Fruit fly (Drosophila melanogaster) whole organism: ENCODE measurements around the gene Mob3.

Source experiments
- CG8478 ChIP-seq: fragments of >200 bp; optimal IDR thresholded peaks from 2 replicates; lab custom pipeline; 2018; ENCODE audit warnings: inconsistent platforms
- Dll ChIP-seq: fragments of >200 bp; optimal IDR thresholded peaks from 2 replicates; lab custom pipeline; 2017
- EcR ChIP-seq, 2 experiments: fragments of >200 bp; optimal IDR thresholded peaks; 2 replicates each; lab custom pipeline; 2017; ENCODE audit warnings: missing biosample characterization in 2 of 2, missing genetic modification characterization in 2 of 2, missing genetic modification reagents in 2 of 2
- pan ChIP-seq: fragments of >200 bp; optimal IDR thresholded peaks from 2 replicates; lab custom pipeline; 2017
- psq ChIP-seq: fragments of >200 bp; optimal IDR thresholded peaks from 2 replicates; lab custom pipeline; 2017
- usp ChIP-seq: fragments of >200 bp; optimal IDR thresholded peaks from 2 replicates; lab custom pipeline; 2017; ENCODE audit warnings: missing biosample characterization, missing genetic modification characterization, mixed read lengths

Mob3 gene

DNA sequence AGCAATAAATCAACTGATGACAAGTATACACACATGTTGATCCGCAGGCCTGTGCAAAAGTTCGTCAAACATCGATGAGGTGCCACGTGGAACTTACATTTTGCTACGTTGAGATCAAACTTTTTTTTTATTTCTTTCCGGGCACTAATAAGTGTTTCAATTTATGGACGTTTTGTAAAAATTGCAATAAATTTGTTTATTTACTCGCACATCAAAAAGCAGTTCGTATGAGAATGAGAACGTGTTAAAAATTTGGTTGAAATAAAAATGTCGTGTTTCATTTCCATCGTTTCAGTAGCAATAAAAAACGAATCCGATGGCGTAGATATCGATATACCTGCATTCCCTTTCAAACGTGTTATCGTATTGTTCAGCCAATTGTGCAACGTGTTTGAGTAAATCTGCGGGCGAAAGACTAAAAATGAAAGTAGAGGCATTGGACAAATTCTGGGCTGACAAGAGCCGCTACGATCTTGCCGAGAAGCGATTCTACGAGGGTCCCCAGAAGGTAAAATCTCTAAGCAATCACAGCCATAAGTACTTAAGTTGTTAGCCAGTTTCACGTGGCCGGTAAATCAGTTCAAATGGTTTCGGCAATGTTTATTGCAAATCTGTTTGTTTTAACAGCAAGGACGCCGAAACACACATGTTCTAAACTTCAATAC lies 32.9 kb upstream of the Mob3 start, which contains the start of gene eEF1delta:
eEF1delta (plus strand) TSS at position 356 of the 665 bp plus-strand sequence.
- TF ChIP-seq usp (GFP tag; lab: Kevin White, UChicago): no peak
- TF ChIP-seq pan (lab: Kevin White, UChicago): no peak
- no peak for TF ChIP-seq Dll
- no peak for TF ChIP-seq psq (lab: Kevin White, UChicago)
- TF ChIP-seq CG8478: no peak
- TF ChIP-seq EcR (GFP tag; optimal IDR thresholded peaks at IDR 0.05; lab: Kevin White, UChicago): no peak

DNA sequence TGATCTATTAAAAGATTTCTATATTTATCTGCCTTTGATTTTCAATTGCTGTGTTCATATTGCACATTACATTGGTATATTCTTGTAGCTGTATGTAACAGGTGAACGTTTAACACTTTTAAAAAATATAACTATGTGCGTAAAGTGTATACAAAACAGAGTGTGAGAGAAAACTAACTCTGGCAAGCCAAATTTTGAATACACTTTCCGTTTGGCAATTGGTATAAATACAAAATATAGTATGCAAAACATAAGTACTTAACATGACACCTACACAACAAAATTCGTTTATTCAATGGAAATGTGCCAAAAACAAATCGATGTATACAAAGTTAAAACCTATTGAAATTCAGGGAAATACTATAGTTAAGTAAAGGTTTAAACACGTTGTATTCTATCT lies 32.3 kb upstream of the Mob3 start:
- no peak for TF ChIP-seq pan (lab: Kevin White, UChicago)

DNA sequence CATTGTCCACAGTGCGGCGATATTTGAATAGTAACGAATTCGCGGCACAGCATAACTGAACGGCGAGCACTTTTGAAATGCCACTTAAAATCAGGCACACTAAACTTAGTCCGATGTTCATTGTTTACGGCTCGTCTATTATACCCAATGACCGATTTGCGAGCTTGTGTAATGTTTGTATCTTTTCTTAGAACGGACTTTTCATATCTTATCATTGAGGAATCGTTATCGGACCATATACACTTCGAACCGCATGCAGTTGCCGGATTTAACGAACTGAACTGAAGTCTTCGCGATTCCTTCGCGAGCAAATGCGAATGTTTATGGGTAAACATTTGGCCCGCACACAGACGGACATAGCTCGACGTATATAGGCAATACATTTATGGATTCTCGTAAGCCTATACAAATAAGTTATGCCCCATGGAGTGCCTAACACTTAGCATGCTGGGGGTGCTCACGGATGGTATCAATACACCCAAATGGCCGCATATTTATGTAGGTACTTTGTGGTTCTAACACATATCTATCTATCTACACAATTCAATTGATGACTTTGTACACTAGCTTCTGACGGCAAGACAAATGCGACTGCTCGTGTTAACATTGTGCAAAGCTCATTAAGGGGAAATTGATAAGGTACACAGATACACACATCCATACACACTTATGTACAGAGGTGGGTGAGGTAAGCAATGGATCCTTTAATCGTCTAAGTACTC lies 27.2 kb upstream of the Mob3 start, which contains the start of gene mthl15:
mthl15 (minus strand) TSS at position 593 of the 722 bp plus-strand sequence.
- TF ChIP-seq pan (lab: Kevin White, UChicago) (peak; percentile 8), Dll (no peak)

DNA sequence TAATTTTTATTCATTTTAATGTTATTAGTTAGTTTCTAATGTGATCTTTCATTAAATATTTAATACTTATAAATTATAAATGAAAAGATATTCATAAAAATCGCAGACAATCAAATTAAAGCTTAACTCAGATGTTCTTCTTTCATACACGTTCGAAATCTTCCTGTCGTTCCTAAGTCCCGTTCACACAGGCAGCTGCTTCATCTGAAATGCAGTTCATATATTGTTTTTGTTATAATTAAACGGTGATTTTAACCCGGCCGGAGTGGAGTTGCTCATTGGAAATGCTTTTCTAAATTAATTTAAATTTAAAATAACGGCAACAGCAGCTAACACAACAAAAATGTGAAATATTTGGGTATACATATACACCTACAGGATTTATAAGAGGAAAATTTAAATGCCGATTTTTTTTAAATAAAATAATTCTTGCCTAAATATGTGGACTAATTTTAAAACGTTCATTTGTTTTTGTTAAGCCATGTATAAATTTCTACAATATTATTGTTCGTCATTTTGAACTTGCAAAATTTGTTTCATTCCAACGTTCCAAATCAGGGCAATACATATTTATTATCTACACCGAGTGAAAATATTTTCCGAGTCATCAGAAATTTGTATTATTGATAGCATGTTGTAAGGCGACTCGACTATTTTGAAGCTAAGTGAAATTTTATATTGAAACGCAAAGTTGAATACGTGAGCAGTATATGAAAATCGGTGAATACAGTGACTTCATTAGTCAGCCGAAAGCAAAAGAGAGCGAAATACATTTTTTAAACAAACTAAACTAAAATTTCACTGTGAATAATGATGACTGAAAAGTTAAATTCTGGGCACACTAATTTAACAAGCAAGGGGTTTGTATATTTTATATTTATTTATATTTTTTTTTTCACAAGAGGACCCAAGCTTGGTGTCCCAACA lies 26.1 kb upstream of the Mob3 start, which contains the start of gene me31B:
me31B (plus strand) TSS at position 616 of the 927 bp plus-strand sequence.
- TF ChIP-seq usp (GFP tag; lab: Kevin White, UChicago) (no peak), psq (lab: Kevin White, UChicago) (no peak), CG8478 (no peak), Dll (no peak), pan (lab: Kevin White, UChicago) (no peak), EcR (GFP tag; optimal IDR thresholded peaks at IDR 0.05; lab: Kevin White, UChicago) (no peak)

DNA sequence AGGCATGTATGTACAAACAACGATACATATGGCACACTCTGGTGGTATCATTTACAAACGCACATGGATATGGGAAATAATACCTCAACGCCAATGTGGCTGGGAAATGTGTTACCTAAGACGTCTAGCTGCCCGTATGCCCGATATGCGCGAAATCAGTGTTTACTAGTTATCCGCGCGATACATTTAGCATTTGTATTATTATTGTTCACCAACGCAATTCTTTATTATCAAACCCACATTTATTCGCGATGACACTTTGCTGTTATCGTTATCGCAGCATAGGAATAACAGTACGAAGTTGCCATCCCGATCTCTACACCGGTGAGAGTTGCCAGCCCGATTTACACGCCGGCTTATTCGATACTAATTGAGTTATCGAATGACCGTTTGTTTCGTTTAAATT lies 18.3 kb upstream of the Mob3 start, which contains the start of gene chico:
chico (minus strand) TSS at position 294 of the 406 bp plus-strand sequence.
- no peak for TF ChIP-seq Dll
- TF ChIP-seq CG8478: no peak
- no peak for TF ChIP-seq pan (lab: Kevin White, UChicago)
- TF ChIP-seq usp (GFP tag; lab: Kevin White, UChicago): no peak
- TF ChIP-seq psq (lab: Kevin White, UChicago): no peak
- no peak for TF ChIP-seq EcR (GFP tag; optimal IDR thresholded peaks at IDR 0.05; lab: Kevin White, UChicago)

DNA sequence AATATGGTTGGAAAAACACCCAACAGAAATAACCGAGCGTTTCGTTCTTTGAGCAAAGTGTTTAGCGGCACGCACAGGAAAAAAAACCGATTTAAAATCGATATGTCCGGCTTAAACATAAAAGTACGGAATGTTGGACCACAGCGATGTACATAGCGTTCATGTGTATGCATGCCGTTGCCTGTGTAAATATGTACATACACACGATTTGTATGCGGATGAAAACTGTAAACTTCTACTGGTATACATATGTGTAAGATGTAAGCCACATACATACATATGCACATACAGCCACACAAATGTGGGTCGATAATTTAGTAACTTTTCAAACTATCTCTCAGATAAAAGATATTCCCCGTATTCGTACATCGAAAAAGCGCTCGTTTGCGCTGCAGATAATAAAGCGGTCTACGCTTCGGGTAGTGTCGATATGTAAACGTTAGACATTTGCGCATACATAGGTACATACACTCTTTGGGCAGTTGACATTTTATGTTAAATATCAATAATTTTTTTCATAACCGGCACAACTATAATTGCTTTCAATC lies 15.4 kb upstream of the Mob3 start:
- no peak for TF ChIP-seq Dll
- no peak for TF ChIP-seq psq (lab: Kevin White, UChicago)
- TF ChIP-seq EcR (GFP tag; optimal IDR thresholded peaks at IDR 0.05; lab: Kevin White, UChicago): no peak
- TF ChIP-seq usp (GFP tag; lab: Kevin White, UChicago): no peak
- TF ChIP-seq CG8478: no peak
- TF ChIP-seq pan (lab: Kevin White, UChicago): no peak

DNA sequence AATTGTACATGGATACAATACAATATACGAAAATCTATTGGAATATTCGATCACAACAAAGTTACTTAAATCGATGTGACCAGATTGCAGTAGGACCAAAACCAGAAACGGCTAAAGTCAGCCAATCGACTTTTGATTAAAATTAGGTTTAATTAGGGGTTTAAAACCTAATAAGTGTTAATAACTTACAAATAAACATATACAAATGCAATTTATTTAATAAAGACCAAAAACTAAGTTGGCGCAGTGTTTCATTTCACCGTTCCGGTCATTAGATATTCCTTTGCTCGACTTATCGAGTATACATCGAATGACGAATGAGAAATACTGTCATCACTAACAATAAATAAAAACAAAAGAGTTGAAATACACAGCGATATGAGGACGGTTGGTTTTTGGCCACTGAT lies 14.7 kb upstream of the Mob3 start, which contains the start of the genes bsk and CG31717:
bsk (minus strand) TSS at position 61 of the 407 bp plus-strand sequence.
CG31717 (plus strand) TSS at position 297 of the 407 bp plus-strand sequence.
- TF ChIP-seq psq (lab: Kevin White, UChicago): no peak
- TF ChIP-seq EcR (GFP tag; optimal IDR thresholded peaks at IDR 0.05; lab: Kevin White, UChicago): no peak
- no peak for TF ChIP-seq pan (lab: Kevin White, UChicago)
- no peak for TF ChIP-seq usp (GFP tag; lab: Kevin White, UChicago)
- no peak for TF ChIP-seq Dll
- no peak for TF ChIP-seq CG8478

DNA sequence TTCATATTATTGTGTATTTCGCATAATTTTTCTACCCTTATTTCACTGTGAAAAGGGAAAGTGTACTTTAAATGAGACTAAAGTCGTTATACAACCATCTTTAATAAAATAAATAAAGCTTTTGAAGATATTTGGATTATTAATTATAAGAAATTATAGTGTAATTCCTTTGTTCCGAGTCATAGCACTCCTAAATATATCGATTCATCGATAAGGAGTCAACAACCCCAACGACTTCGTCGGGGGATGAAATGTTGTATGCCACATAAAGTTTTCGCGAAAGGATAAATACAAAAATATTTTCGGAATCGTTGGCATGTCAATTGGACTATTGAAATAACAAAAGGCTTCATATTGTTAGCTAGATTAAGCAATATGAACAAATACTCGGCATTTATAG lies 13.5 kb upstream of the Mob3 start, which contains the start of gene Ror:
Ror (plus strand) TSS at position 252 of the 400 bp plus-strand sequence.
- no peak for TF ChIP-seq Dll
- TF ChIP-seq pan (lab: Kevin White, UChicago): no peak

DNA sequence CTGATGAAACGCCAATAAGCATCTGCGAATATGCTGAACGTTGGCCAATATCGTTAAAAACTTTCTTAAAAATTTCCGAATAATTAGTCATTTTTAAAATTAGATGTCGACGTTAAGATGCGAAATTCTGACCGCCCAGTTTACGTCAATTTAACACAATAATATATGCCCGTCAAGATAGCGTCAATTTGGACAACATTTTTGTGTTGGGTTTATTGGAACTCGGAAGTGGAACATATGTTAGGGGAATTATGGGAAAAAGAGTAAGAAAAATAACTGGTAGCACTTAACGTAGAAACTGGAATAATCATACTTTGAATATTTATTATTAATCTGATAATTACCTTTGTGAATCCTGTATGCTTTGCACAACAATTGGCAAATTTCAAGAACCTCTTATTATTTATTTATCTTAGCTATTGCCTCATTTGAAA lies 9.4 kb upstream of the Mob3 start, which contains the start of gene CG5676:
CG5676 (minus strand) TSS at position 167 of the 434 bp plus-strand sequence.
- TF ChIP-seq psq (lab: Kevin White, UChicago) (no peak), usp (GFP tag; lab: Kevin White, UChicago) (no peak), Dll (no peak), CG8478 (no peak), EcR (GFP tag; optimal IDR thresholded peaks at IDR 0.05; lab: Kevin White, UChicago) (no peak), pan (lab: Kevin White, UChicago) (no peak)

DNA sequence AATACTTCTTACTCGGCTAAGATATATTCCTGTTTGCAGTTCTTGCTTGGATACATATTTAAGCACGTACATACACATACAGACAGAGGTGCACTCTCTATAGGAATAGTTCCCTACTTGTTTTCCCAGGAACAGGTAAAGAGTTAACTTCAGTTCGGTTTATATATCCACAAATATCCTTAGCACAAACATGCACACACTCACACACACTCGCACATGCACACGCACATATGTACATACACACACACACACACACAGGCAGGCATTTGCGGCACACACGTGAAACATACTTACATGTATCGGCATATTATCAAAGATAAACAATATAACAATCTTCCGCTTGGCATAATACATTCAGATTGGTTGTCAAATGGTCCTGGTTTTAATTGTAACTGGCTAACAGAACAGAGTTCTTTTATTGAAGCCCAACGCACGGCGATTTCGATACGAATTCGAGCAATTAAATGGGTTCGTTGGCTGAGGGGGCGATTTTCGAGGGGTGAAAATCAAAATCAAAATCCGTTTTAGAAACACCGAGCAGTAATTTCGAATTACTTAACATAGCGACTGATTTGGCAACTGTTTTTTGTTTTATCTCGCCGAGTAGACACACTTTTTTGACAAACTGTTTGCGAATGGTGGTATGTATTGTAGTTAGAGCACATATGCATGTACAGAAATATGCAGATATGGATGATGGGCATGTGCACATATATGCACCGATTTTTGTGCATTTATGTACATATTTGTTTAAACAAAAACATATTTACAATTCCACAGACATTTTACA lies 5.0 kb upstream of the Mob3 start:
- TF ChIP-seq psq (lab: Kevin White, UChicago): no peak
- no peak for TF ChIP-seq pan (lab: Kevin White, UChicago)
- TF ChIP-seq EcR (GFP tag; optimal IDR thresholded peaks at IDR 0.05; lab: Kevin White, UChicago): no peak
- no peak for TF ChIP-seq usp (GFP tag; lab: Kevin White, UChicago)
- TF ChIP-seq CG8478: no peak
- no peak for TF ChIP-seq Dll
